Worm (Caenorhabditis elegans) whole organism, late embryonic: ENCODE measurements around the gene ZK512.10.

Experiments
- C08G9.2 ChIP-seq: sonication (generic microtip); optimal IDR thresholded peaks from 2 replicates; lab custom pipeline; 2016; ENCODE audit warnings: mild to moderate bottlenecking, missing genetic modification characterization, moderate library complexity, missing compliant biosample characterization
- K02D7.2 ChIP-seq: sonication (generic microtip); optimal IDR thresholded peaks from 2 replicates; lab custom pipeline; 2017; ENCODE audit warnings: mild to moderate bottlenecking, missing genetic modification characterization, missing compliant biosample characterization
- T23F11.4 ChIP-seq: fragments of 200-800 bp; sonication (Bioruptor generic); optimal IDR thresholded peaks from 2 replicates; lab custom pipeline; 2018; ENCODE audit warnings: mild to moderate bottlenecking, missing genetic modification characterization, missing compliant biosample characterization
- Y22D7AL.16 ChIP-seq: sonication (generic microtip); optimal IDR thresholded peaks from 2 replicates; lab custom pipeline; 2016; ENCODE audit warnings: missing genetic modification characterization, missing compliant biosample characterization
- ama-1 ChIP-seq: fragments of 150-350 bp; optimal IDR thresholded peaks from 2 replicates; lab custom pipeline; 2014
- ceh-14 ChIP-seq: sonication (generic microtip); optimal IDR thresholded peaks from 2 replicates; lab custom pipeline; 2016; ENCODE audit warnings: missing genotype, missing genetic modification characterization, missing compliant biosample characterization
- ceh-18 ChIP-seq: sonication (generic microtip); optimal IDR thresholded peaks from 2 replicates; lab custom pipeline; 2016; ENCODE audit warnings: missing genetic modification characterization, missing compliant biosample characterization
- ceh-2 ChIP-seq: sonication (generic microtip); optimal IDR thresholded peaks from 2 replicates; lab custom pipeline; 2016; ENCODE audit warnings: missing genotype, missing genetic modification characterization, missing compliant biosample characterization
- ceh-24 ChIP-seq: sonication (generic microtip); optimal IDR thresholded peaks from 2 replicates; lab custom pipeline; 2016; ENCODE audit warnings: mild to moderate bottlenecking, missing genetic modification characterization, missing compliant biosample characterization
- ceh-30 ChIP-seq: fragments of 150-350 bp; optimal IDR thresholded peaks from 2 replicates; lab custom pipeline; 2014; ENCODE audit warnings: missing biosample characterization, missing genetic modification characterization
- ceh-45 ChIP-seq: fragments of 200-800 bp; sonication (Bioruptor generic); IDR thresholded peaks from 2 replicates; pipeline ENCODE4 v1.3.6; 2022; ENCODE audit warnings: missing genetic modification reagents, missing genetic modification characterization, missing compliant biosample characterization
- che-1 ChIP-seq: sonication (generic microtip); optimal IDR thresholded peaks from 2 replicates; lab custom pipeline; 2016; ENCODE audit warnings: mild to moderate bottlenecking, missing genetic modification characterization, missing compliant biosample characterization
- dmd-4 ChIP-seq: sonication (generic microtip); optimal IDR thresholded peaks from 2 replicates; lab custom pipeline; 2016; ENCODE audit warnings: borderline replicate concordance, missing genetic modification characterization, missing compliant biosample characterization
- dve-1 ChIP-seq: sonication (generic microtip); optimal IDR thresholded peaks from 2 replicates; lab custom pipeline; 2017; ENCODE audit warnings: antibody characterized with exemption, mild to moderate bottlenecking, missing genetic modification characterization, missing compliant biosample characterization
- elt-4 ChIP-seq: sonication (generic microtip); optimal IDR thresholded peaks from 2 replicates; lab custom pipeline; 2016; ENCODE audit warnings: missing genetic modification characterization, missing compliant biosample characterization
- eyg-1 ChIP-seq: sonication (generic microtip); optimal IDR thresholded peaks from 2 replicates; lab custom pipeline; 2016; ENCODE audit warnings: missing genotype, missing genetic modification characterization, missing compliant biosample characterization
- fax-1 ChIP-seq: sonication (generic microtip); optimal IDR thresholded peaks from 2 replicates; lab custom pipeline; 2016; ENCODE audit warnings: missing genotype, missing genetic modification characterization, missing compliant biosample characterization
- fkh-10 ChIP-seq: fragments of 150-350 bp; optimal IDR thresholded peaks from 2 replicates; lab custom pipeline; 2014; ENCODE audit warnings: missing biosample characterization, missing genetic modification reagents, missing genetic modification characterization
- fkh-6 ChIP-seq: sonication (generic microtip); optimal IDR thresholded peaks from 2 replicates; lab custom pipeline; 2016; ENCODE audit warnings: missing genetic modification characterization, missing compliant biosample characterization
- hlh-15 ChIP-seq: sonication (generic microtip); optimal IDR thresholded peaks from 2 replicates; lab custom pipeline; 2016; ENCODE audit warnings: missing genetic modification characterization, missing compliant biosample characterization
- hlh-30 ChIP-seq: sonication (generic microtip); optimal IDR thresholded peaks from 2 replicates; lab custom pipeline; 2017; ENCODE audit warnings: antibody characterized with exemption, missing genetic modification characterization, missing compliant biosample characterization; ENCODE audit not compliant: insufficient read depth
- hlh-8 ChIP-seq: sonication (generic microtip); optimal IDR thresholded peaks from 2 replicates; lab custom pipeline; 2016; ENCODE audit warnings: missing genotype, missing genetic modification characterization, missing compliant biosample characterization
- mec-3 ChIP-seq: sonication (generic microtip); optimal IDR thresholded peaks from 2 replicates; lab custom pipeline; 2016; ENCODE audit warnings: borderline replicate concordance, missing genetic modification characterization, missing compliant biosample characterization
- nfya-1 ChIP-seq: sonication (generic microtip); optimal IDR thresholded peaks from 2 replicates; lab custom pipeline; 2017; ENCODE audit warnings: missing genetic modification characterization, mild to moderate bottlenecking, missing compliant biosample characterization, antibody characterized with exemption, moderate library complexity
- npax-4 ChIP-seq: sonication (generic microtip); optimal IDR thresholded peaks from 2 replicates; lab custom pipeline; 2016; ENCODE audit warnings: missing genetic modification characterization, missing compliant biosample characterization
- pat-9 ChIP-seq: fragments of 200-800 bp; sonication (Bioruptor generic); optimal IDR thresholded peaks from 2 replicates; lab custom pipeline; 2018; ENCODE audit warnings: mild to moderate bottlenecking, missing genetic modification characterization, moderate library complexity, missing compliant biosample characterization
- pha-2 ChIP-seq: sonication (generic microtip); optimal IDR thresholded peaks from 2 replicates; lab custom pipeline; 2017; ENCODE audit warnings: mild to moderate bottlenecking, missing genetic modification characterization, missing compliant biosample characterization
- pha-4 ChIP-seq: fragments of 150-350 bp; optimal IDR thresholded peaks from 2 replicates; lab custom pipeline; 2018; ENCODE audit warnings: missing biosample characterization, missing genetic modification reagents, missing genetic modification characterization
- pros-1 ChIP-seq: fragments of 150-350 bp; optimal IDR thresholded peaks from 2 replicates; lab custom pipeline; 2014; ENCODE audit warnings: missing biosample characterization, missing genetic modification reagents, missing genetic modification characterization
- ref-2 ChIP-seq: sonication (generic microtip); optimal IDR thresholded peaks from 2 replicates; lab custom pipeline; 2016; ENCODE audit warnings: missing genetic modification characterization, missing compliant biosample characterization
- rnt-1 ChIP-seq: sonication (generic microtip); optimal IDR thresholded peaks from 2 replicates; lab custom pipeline; 2016; ENCODE audit warnings: missing genetic modification characterization, missing compliant biosample characterization
- sox-2 ChIP-seq: fragments of 200-800 bp; sonication (Bioruptor generic); IDR thresholded peaks from 2 replicates; pipeline ENCODE4 v1.3.6; 2022; ENCODE audit warnings: missing genetic modification reagents, missing genetic modification characterization, missing compliant biosample characterization
- sox-4 ChIP-seq: sonication (generic microtip); optimal IDR thresholded peaks from 2 replicates; lab custom pipeline; 2017; ENCODE audit warnings: mild to moderate bottlenecking, missing genetic modification characterization, inconsistent platforms, missing compliant biosample characterization
- syd-9 ChIP-seq: sonication (generic microtip); optimal IDR thresholded peaks from 2 replicates; lab custom pipeline; 2016; ENCODE audit warnings: mild to moderate bottlenecking, missing genetic modification characterization, moderate library complexity, missing compliant biosample characterization
- unc-42 ChIP-seq: sonication (generic microtip); optimal IDR thresholded peaks from 2 replicates; lab custom pipeline; 2016; ENCODE audit warnings: missing genotype, missing genetic modification characterization, missing compliant biosample characterization
- unc-55 ChIP-seq: sonication (generic microtip); optimal IDR thresholded peaks from 2 replicates; lab custom pipeline; 2017; ENCODE audit warnings: missing biosample characterization, missing genetic modification reagents, missing genetic modification characterization
- unc-86 ChIP-seq: sonication (generic microtip); optimal IDR thresholded peaks from 2 replicates; lab custom pipeline; 2016; ENCODE audit warnings: missing genetic modification characterization, missing compliant biosample characterization
- ztf-16 ChIP-seq: sonication (generic microtip); optimal IDR thresholded peaks from 2 replicates; lab custom pipeline; 2017; ENCODE audit warnings: missing genetic modification characterization, missing compliant biosample characterization

Gene ZK512.10

DNA sequence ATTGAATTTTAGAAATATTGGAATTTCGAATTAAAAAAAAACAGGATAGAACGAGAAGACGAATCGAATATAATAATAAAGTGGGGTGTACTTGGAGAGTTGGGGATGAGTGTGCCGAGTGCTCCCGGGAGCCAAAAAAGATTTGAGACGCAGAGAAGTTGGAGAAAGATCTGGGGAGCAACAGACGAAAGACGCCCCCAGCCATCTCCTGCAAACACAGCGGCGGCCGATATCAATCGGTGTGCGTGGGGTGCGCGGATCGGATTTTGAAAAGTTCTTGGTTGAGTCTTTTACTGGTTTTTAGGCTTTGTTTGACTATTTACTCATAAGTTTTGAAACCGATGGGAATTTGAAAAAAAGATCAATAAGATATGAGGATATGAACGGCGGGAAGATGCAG lies 23.1 kb downstream of the ZK512.10 start, which contains the start of gene nhl-1:
Gene nhl-1 (minus strand): TSS at position 101 of the 400 bp plus-strand sequence.
- TF ChIP-seq K02D7.2, result no peak
- no peak for TF ChIP-seq unc-55
- TF ChIP-seq ztf-16 (tag; lab: Kevin White, UChicago), result no peak
- TF ChIP-seq C08G9.2, result no peak
- TF ChIP-seq fkh-10 (GFP tag; lab: Kevin White, UChicago), result no peak
- no peak for TF ChIP-seq pha-2 (tag; lab: Kevin White, UChicago)
- TF ChIP-seq rnt-1 (tag; lab: Kevin White, UChicago), result no peak
- TF ChIP-seq pat-9 (tag; lab: Kevin White, UChicago), result no peak
- no peak for TF ChIP-seq ref-2 (tag; lab: Kevin White, UChicago)
- TF ChIP-seq dmd-4, result no peak
- no peak for TF ChIP-seq unc-86 (tag; lab: Kevin White, UChicago)
- TF ChIP-seq hlh-30 (tag; lab: Kevin White, UChicago), result no peak
- TF ChIP-seq sox-2, result no peak
- TF ChIP-seq hlh-8 (tag; lab: Kevin White, UChicago), result no peak
- no peak for TF ChIP-seq ama-1 (lab: Kevin White, UChicago)
- TF ChIP-seq ceh-18, result no peak
- no peak for TF ChIP-seq dve-1 (tag; lab: Kevin White, UChicago)

DNA sequence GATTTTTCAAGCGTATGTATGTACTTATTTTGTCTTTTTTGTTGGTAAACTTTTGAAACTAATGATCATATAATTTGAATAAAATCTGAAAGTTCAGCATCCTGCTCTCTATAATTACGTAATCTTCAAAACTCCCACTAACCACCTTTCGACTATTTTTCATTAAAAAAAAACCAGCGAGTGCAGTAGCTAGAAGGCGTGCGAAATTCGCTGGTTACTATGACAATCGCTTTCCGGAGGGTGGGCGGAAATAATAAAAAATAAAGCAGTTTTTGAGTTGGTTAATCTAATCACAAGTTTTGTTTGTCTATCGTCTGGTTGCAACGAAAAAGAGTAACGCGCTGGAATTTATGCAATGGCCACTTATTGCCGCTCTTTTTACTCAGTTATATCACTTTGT lies 24.1 kb downstream of the ZK512.10 start, which contains the start of gene irld-34:
Gene irld-34 (plus strand): TSS at position 301 of the 400 bp plus-strand sequence.
- TF ChIP-seq ceh-45 (GFP tag; lab: Robert Waterston, UW) (no peak), unc-42 (tag; lab: Kevin White, UChicago) (no peak), npax-4 (tag; lab: Kevin White, UChicago) (no peak), mec-3 (no peak), nfya-1 (tag; lab: Kevin White, UChicago) (no peak), Y22D7AL.16 (no peak), ceh-24 (tag; lab: Kevin White, UChicago) (no peak), hlh-15 (tag; lab: Kevin White, UChicago) (no peak), pros-1 (tag; lab: Kevin White, UChicago) (no peak), ceh-2 (tag; lab: Kevin White, UChicago) (no peak), che-1 (tag; lab: Kevin White, UChicago) (no peak), eyg-1 (tag; lab: Kevin White, UChicago) (no peak), ceh-18 (no peak), ref-2 (tag; lab: Kevin White, UChicago) (no peak), fax-1 (tag; lab: Kevin White, UChicago) (no peak), sox-4 (tag; lab: Kevin White, UChicago) (no peak), ceh-30 (tag; lab: Kevin White, UChicago) (no peak), fkh-10 (GFP tag; lab: Kevin White, UChicago) (no peak)

DNA sequence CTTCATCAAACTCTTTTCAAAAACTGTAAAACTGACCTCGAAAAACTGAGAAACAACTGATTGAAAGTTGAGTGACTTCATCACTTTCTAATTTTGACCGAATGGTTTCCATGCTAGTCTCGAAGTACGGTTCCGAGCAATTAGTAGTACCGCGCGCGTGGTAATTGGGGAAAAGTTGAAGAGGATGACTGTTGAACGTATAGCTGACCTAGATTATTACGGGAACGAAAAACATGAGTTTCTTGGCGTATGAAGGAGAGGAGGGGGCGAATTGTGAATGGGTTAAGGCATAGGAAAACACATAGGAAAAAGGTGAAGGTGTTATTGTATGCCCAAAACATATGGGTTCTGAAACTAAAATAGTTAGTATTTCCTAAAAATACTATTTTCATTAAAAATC lies 30.9 kb downstream of the ZK512.10 start, which contains the start of gene ptr-9:
Gene ptr-9 (minus strand): TSS at position 101 of the 400 bp plus-strand sequence.
- TF ChIP-seq syd-9, result no peak
- no peak for TF ChIP-seq hlh-8 (tag; lab: Kevin White, UChicago)
- TF ChIP-seq ceh-14 (tag; lab: Kevin White, UChicago), result no peak
- TF ChIP-seq fkh-6 (tag; lab: Kevin White, UChicago), result no peak
- no peak for TF ChIP-seq ama-1 (lab: Kevin White, UChicago)
- no peak for TF ChIP-seq T23F11.4
- TF ChIP-seq pha-4, result no peak
- TF ChIP-seq pat-9 (tag; lab: Kevin White, UChicago), result no peak
- TF ChIP-seq elt-4 (tag; lab: Kevin White, UChicago), result no peak
- no peak for TF ChIP-seq ceh-30 (tag; lab: Kevin White, UChicago)
